Worm (Caenorhabditis elegans) whole organism, early embryonic: Measurements from ENCODE around the gene set-14.

Experiments used
- B0310.2 ChIP-seq: sonication (generic microtip); optimal IDR thresholded peaks from 2 replicates; lab custom pipeline; 2016; ENCODE audit warnings: mild to moderate bottlenecking, missing genetic modification characterization, missing compliant biosample characterization
- F13C5.2 ChIP-seq: sonication (generic microtip); optimal IDR thresholded peaks from 2 replicates; lab custom pipeline; 2017; ENCODE audit warnings: mild to moderate bottlenecking, missing genetic modification characterization, inconsistent platforms, missing compliant biosample characterization
- aly-1 ChIP-seq: sonication (generic microtip); optimal IDR thresholded peaks from 2 replicates; lab custom pipeline; 2016; ENCODE audit warnings: missing genetic modification characterization, missing compliant biosample characterization
- ama-1 ChIP-seq: fragments of 150-350 bp; optimal IDR thresholded peaks from 2 replicates; lab custom pipeline; 2014
- ceh-13 ChIP-seq: fragments of 200-800 bp; sonication (Bioruptor generic); optimal IDR thresholded peaks from 2 replicates; lab custom pipeline; 2018; ENCODE audit warnings: mild to moderate bottlenecking, missing genetic modification characterization, missing compliant biosample characterization
- ceh-36 ChIP-seq: sonication (generic microtip); optimal IDR thresholded peaks from 2 replicates; lab custom pipeline; 2016; ENCODE audit warnings: missing genetic modification characterization, inconsistent platforms, missing compliant biosample characterization
- ets-7 ChIP-seq: sonication (generic microtip); optimal IDR thresholded peaks from 2 replicates; lab custom pipeline; 2016; ENCODE audit warnings: missing genotype, missing genetic modification characterization, missing compliant biosample characterization
- flt-1 ChIP-seq: fragments of 200-800 bp; sonication (Bioruptor generic); IDR thresholded peaks from 2 replicates; pipeline ENCODE4 v1.3.6; 2022; ENCODE audit warnings: missing genetic modification characterization, missing compliant biosample characterization
- hmbx-1 ChIP-seq: sonication (generic microtip); optimal IDR thresholded peaks from 2 replicates; lab custom pipeline; 2016; ENCODE audit warnings: mild to moderate bottlenecking, missing genetic modification characterization, missing compliant biosample characterization
- hmg-4 ChIP-seq: fragments of 200-800 bp; sonication (Bioruptor generic); optimal IDR thresholded peaks from 2 replicates; lab custom pipeline; 2018; ENCODE audit warnings: mild to moderate bottlenecking, missing genetic modification characterization, missing compliant biosample characterization
- hnd-1 ChIP-seq: sonication (generic microtip); optimal IDR thresholded peaks from 2 replicates; lab custom pipeline; 2016; ENCODE audit warnings: missing genetic modification characterization, missing compliant biosample characterization
- pes-1 ChIP-seq: fragments of 200-800 bp; sonication (Bioruptor generic); IDR thresholded peaks from 2 replicates; pipeline ENCODE4 v1.3.6; 2022; ENCODE audit warnings: missing genetic modification reagents, missing genetic modification characterization, missing compliant biosample characterization
- scrt-1 ChIP-seq: fragments of 200-800 bp; sonication (Bioruptor generic); IDR thresholded peaks from 2 replicates; pipeline ENCODE4 v1.3.6; 2022; ENCODE audit warnings: missing genetic modification characterization, missing compliant biosample characterization
- sea-1 ChIP-seq: fragments of 200-800 bp; sonication (Bioruptor generic); conservative IDR thresholded peaks from 2 replicates; pipeline ENCODE4 v1.3.6; 2022; ENCODE audit warnings: missing genetic modification characterization, missing compliant biosample characterization
- tbx-11 ChIP-seq: fragments of 200-800 bp; sonication (Bioruptor generic); IDR thresholded peaks from 2 replicates; pipeline ENCODE4 v1.3.6; 2022; ENCODE audit warnings: missing genetic modification characterization, missing compliant biosample characterization
- tbx-37 ChIP-seq: fragments of 200-800 bp; sonication (Bioruptor generic); conservative IDR thresholded peaks from 2 replicates; pipeline ENCODE4 v1.3.6; 2022; ENCODE audit warnings: missing genetic modification reagents, missing genetic modification characterization, missing compliant biosample characterization
- tra-4 ChIP-seq: sonication (generic microtip); optimal IDR thresholded peaks from 2 replicates; lab custom pipeline; 2017; ENCODE audit warnings: missing genetic modification characterization, missing compliant biosample characterization

The set-14 gene

DNA sequence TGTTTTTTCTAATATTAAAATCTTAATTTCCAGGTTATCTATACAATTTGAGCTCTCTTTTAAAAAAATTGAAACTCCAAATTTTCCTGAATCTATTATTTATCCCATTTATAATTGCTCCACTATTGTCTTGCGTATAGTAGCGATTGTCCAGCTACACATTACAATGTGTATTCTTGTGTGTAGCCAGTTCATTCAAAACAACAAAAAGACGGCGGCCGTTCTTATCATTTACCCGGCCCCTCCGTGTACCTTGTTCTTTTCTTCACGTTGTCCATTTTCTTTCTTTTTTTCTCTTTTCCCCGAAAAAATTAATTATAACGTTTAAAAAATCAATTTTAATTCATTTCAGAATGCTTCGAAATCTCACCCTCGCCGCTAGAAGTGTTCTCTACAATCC, 24.6 kb upstream of the set-14 start, which contains the start of gene ech-4:
Gene ech-4 (plus strand): TSS at position 353 of the 400 bp plus-strand sequence.
- TF ChIP-seq hnd-1 (tag; lab: Kevin White, UChicago) (no peak), F13C5.2 (tag; lab: Kevin White, UChicago) (no peak), ets-7 (no peak), hmg-4 (GFP tag; lab: Kevin White, UChicago) (no peak), tbx-37 (GFP tag; lab: Robert Waterston, UW) (no peak), ama-1 (lab: Kevin White, UChicago) (no peak), flt-1 (GFP tag; lab: Robert Waterston, UW) (no peak), sea-1 (GFP tag; lab: Robert Waterston, UW) (no peak), tra-4 (tag; lab: Kevin White, UChicago) (no peak), hmbx-1 (no peak), aly-1 (tag; lab: Kevin White, UChicago) (no peak), B0310.2 (no peak), tbx-11 (GFP tag; lab: Robert Waterston, UW) (no peak)

DNA sequence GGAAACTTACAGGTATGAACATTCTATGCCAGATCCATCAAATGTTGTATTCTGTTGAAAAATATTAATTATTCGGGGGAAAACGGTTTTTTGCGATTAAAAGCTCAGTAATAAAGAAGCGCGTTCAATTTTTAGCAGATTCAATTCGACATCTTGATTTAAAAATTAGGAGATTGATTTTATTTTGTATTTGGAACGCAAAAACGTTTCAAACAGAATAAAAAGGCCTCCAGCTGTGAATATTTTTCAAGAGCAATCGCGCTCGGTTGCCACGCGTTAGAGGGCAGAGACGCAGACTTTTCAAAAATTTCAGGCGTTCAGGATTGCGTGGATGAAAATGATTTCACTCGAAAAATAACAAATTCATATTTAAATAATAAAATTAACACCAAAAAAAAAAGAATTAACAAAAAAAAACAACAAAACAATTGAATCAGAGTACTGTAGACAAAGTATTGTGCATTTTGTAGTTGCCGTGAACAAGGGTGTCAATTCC, 23.9 kb upstream of the set-14 start, which contains the start of gene R06F6.8:
Gene R06F6.8 (minus strand): TSS at position 51 of the 496 bp plus-strand sequence.
- no peak for TF ChIP-seq tbx-37 (GFP tag; lab: Robert Waterston, UW)
- 0 out of 2 replicates have a peak, but pooled peaks have one; percentile 13 for TF ChIP-seq pes-1 (GFP tag; lab: Robert Waterston, UW)
- TF ChIP-seq ceh-13 (GFP tag; lab: Kevin White, UChicago) = no peak

DNA sequence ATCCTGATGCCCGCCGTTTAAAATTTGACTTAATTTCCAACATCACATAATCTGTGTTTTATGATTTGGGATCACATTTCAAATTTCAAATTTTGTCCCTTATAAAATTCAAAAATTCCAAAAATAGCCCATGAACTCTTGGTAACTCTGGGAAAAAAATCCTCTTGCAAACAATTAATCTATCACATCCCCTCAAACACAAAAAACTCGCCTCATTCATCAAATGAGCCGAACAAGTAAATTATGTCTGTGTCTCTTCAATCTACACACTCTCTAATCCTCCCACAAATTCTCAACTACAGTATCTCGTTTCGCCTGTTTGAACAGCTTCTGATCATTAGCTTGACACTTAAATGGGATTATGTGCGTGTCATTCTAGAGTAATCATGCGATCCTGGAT, 14.6 kb upstream of the set-14 start, which contains the start of gene msrp-7:
Gene msrp-7 (plus strand): TSS at position 301 of the 400 bp plus-strand sequence.
- TF ChIP-seq hmbx-1 = no peak
- no peak for TF ChIP-seq B0310.2
- no peak for TF ChIP-seq scrt-1 (GFP tag; lab: Robert Waterston, UW)
- no peak for TF ChIP-seq pes-1 (GFP tag; lab: Robert Waterston, UW)
- TF ChIP-seq flt-1 (GFP tag; lab: Robert Waterston, UW) = no peak
- TF ChIP-seq sea-1 (GFP tag; lab: Robert Waterston, UW) = no peak
- TF ChIP-seq ama-1 (lab: Kevin White, UChicago) = no peak
- TF ChIP-seq hnd-1 (tag; lab: Kevin White, UChicago) = no peak
- TF ChIP-seq ets-7 = no peak
- no peak for TF ChIP-seq hmg-4 (GFP tag; lab: Kevin White, UChicago)
- TF ChIP-seq ceh-13 (GFP tag; lab: Kevin White, UChicago) = no peak
- TF ChIP-seq aly-1 (tag; lab: Kevin White, UChicago) = no peak

DNA sequence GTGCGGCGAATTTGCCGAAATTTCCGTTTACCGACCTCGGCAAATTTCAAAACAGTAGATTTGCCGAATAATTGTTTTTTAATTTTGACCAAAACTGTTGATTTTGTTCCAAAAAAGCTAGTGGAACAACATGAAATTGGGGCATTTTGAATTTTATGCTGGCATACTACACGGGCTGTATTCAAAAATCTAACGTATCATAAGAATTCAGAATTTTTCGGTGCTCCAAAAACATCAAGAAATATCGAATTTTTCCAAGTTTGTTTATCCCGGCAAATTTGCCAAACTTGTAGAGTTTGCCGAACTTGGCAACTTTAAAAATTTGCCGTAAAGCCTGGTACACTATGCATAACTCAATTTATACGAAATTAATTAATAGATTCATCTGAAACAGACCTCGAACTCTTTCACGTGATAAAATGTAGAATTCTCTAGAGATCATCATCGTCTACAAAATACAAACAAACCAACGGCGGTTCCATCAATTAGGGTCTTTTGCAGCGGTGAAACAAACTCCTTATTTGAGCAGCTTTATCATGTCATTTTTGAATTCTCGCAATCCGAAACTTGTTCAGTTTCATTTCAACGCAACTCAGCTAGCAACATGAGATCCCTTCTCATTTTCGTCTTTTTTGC, 12.7 kb upstream of the set-14 start, which contains the start of gene R06F6.14:
Gene R06F6.14 (plus strand): TSS at position 586 of the 636 bp plus-strand sequence.
- TF ChIP-seq tra-4 (tag; lab: Kevin White, UChicago) (no peak), pes-1 (GFP tag; lab: Robert Waterston, UW) (no peak), scrt-1 (GFP tag; lab: Robert Waterston, UW) (no peak), ets-7 (no peak), flt-1 (GFP tag; lab: Robert Waterston, UW) (no peak), hmbx-1 (no peak), aly-1 (tag; lab: Kevin White, UChicago) (no peak), ama-1 (lab: Kevin White, UChicago) (no peak), ceh-13 (GFP tag; lab: Kevin White, UChicago) (no peak), B0310.2 (no peak), sea-1 (GFP tag; lab: Robert Waterston, UW) (no peak), tbx-11 (GFP tag; lab: Robert Waterston, UW) (no peak)

DNA sequence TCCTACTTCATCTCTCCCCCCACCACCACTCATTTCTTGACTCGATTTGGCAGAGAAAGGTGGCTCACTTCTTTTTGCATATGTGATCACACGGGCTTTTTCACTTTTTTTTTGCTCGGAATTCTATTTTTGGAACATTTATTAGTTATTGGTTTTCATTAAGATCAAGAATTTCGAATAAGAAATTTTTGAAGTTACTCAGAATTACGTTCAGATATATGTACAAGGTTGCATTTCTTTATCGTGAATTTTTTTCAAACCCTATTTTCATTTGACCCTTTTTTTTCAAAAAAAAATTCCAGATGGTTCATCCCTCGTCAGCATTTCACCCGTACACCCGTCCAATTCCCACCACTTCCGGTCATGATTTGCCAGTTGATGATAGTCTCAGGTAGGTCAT, 9.3 kb upstream of the set-14 start, which contains the start of gene ceh-62:
Gene ceh-62 (plus strand): TSS at position 301 of the 400 bp plus-strand sequence.
- no peak for TF ChIP-seq ets-7
- no peak for TF ChIP-seq tra-4 (tag; lab: Kevin White, UChicago)
- no peak for TF ChIP-seq hmg-4 (GFP tag; lab: Kevin White, UChicago)
- TF ChIP-seq aly-1 (tag; lab: Kevin White, UChicago) = no peak
- no peak for TF ChIP-seq hnd-1 (tag; lab: Kevin White, UChicago)
- no peak for TF ChIP-seq tbx-37 (GFP tag; lab: Robert Waterston, UW)
- no peak for TF ChIP-seq ceh-36 (tag; lab: Kevin White, UChicago)
- no peak for TF ChIP-seq F13C5.2 (tag; lab: Kevin White, UChicago)
- TF ChIP-seq B0310.2 = no peak
- TF ChIP-seq sea-1 (GFP tag; lab: Robert Waterston, UW) = no peak
- no peak for TF ChIP-seq hmbx-1
- TF ChIP-seq scrt-1 (GFP tag; lab: Robert Waterston, UW) = no peak
- no peak for TF ChIP-seq tbx-11 (GFP tag; lab: Robert Waterston, UW)
- TF ChIP-seq ceh-13 (GFP tag; lab: Kevin White, UChicago) = no peak
- TF ChIP-seq ama-1 (lab: Kevin White, UChicago) = no peak
- TF ChIP-seq flt-1 (GFP tag; lab: Robert Waterston, UW) = no peak

DNA sequence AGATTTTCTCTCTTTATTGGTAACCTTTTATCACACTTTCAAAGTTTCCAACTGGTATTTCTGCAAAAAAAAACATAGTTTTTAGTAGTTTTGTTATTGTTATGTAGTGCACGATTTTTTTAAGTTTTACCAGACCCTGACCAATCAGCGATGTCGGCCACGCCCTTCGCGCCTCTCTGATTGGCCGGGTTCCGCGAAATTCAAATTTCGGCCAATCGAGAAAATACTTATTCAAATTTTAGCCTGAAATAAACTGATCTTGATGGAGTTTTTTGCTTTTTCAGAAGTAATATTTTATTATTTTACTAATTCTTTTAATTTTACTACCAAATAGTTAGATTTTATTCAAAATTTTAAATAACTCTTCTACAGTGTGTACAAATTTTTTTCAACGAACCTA, 8.8 kb upstream of the set-14 start:
- TF ChIP-seq pes-1 (GFP tag; lab: Robert Waterston, UW) = no peak
- no peak for TF ChIP-seq ets-7
- TF ChIP-seq ceh-13 (GFP tag; lab: Kevin White, UChicago) = no peak
- no peak for TF ChIP-seq ama-1 (lab: Kevin White, UChicago)
- no peak for TF ChIP-seq tra-4 (tag; lab: Kevin White, UChicago)
- no peak for TF ChIP-seq flt-1 (GFP tag; lab: Robert Waterston, UW)
- TF ChIP-seq scrt-1 (GFP tag; lab: Robert Waterston, UW) = no peak
- TF ChIP-seq sea-1 (GFP tag; lab: Robert Waterston, UW) = no peak
- no peak for TF ChIP-seq aly-1 (tag; lab: Kevin White, UChicago)
- no peak for TF ChIP-seq hnd-1 (tag; lab: Kevin White, UChicago)
- no peak for TF ChIP-seq hmbx-1
- no peak for TF ChIP-seq tbx-11 (GFP tag; lab: Robert Waterston, UW)
- no peak for TF ChIP-seq tbx-37 (GFP tag; lab: Robert Waterston, UW)
- no peak for TF ChIP-seq ceh-36 (tag; lab: Kevin White, UChicago)
- no peak for TF ChIP-seq B0310.2
- TF ChIP-seq hmg-4 (GFP tag; lab: Kevin White, UChicago) = no peak
